Fruit fly (Drosophila melanogaster) whole organism, adult: ENCODE data around the gene CG43844.

Experiments used
- CG11617 ChIP-seq: fragments of 200-800 bp; sonication (Bioruptor generic); optimal IDR thresholded peaks from 2 replicates; lab custom pipeline; 2017; ENCODE audit warnings: mild to moderate bottlenecking, missing biosample characterization, missing genetic modification reagents, missing genetic modification characterization
- CG12768 ChIP-seq: fragments of 200-800 bp; sonication (Bioruptor generic); optimal IDR thresholded peaks from 2 replicates; lab custom pipeline; 2017; ENCODE audit warnings: missing biosample characterization, missing genetic modification characterization, mild to moderate bottlenecking, moderate library complexity, missing genetic modification reagents
- CG14711 ChIP-seq: fragments of 200-800 bp; sonication (Bioruptor generic); optimal IDR thresholded peaks from 2 replicates; lab custom pipeline; 2018; ENCODE audit warnings: missing biosample characterization, mild to moderate bottlenecking, missing genetic modification characterization, moderate library complexity
- CG1620 ChIP-seq: fragments of 200-800 bp; sonication (Bioruptor generic); optimal IDR thresholded peaks from 2 replicates; lab custom pipeline; 2016; ENCODE audit warnings: missing biosample characterization, missing genetic modification characterization
- CG33017 ChIP-seq: fragments of 200-800 bp; sonication (Bioruptor generic); optimal IDR thresholded peaks from 2 replicates; lab custom pipeline; 2018; ENCODE audit warnings: missing biosample characterization, mild to moderate bottlenecking, missing genetic modification characterization, moderate library complexity
- CG5204 ChIP-seq: fragments of 200-800 bp; sonication (Bioruptor generic); optimal IDR thresholded peaks from 2 replicates; lab custom pipeline; 2016; ENCODE audit warnings: missing biosample characterization, missing genetic modification characterization
- CG7045 ChIP-seq: fragments of 200-800 bp; sonication (Bioruptor generic); optimal IDR thresholded peaks from 2 replicates; lab custom pipeline; 2017; ENCODE audit warnings: missing biosample characterization, mild to moderate bottlenecking, missing genetic modification characterization
- CG7101 ChIP-seq: fragments of 200-800 bp; sonication (Bioruptor generic); optimal IDR thresholded peaks from 2 replicates; lab custom pipeline; 2018; ENCODE audit warnings: missing biosample characterization, mild to moderate bottlenecking, missing genetic modification characterization, moderate library complexity
- Clk ChIP-seq: fragments of 200-800 bp; sonication (Bioruptor generic); optimal IDR thresholded peaks from 2 replicates; lab custom pipeline; 2017; ENCODE audit warnings: missing biosample characterization, missing genetic modification characterization
- Crg-1 ChIP-seq: fragments of 200-800 bp; sonication (Bioruptor generic); optimal IDR thresholded peaks from 2 replicates; lab custom pipeline; 2016; ENCODE audit warnings: missing biosample characterization, missing genetic modification characterization
- Hr96 ChIP-seq: fragments of 200-800 bp; sonication (Bioruptor generic); optimal IDR thresholded peaks from 2 replicates; lab custom pipeline; 2016; ENCODE audit warnings: missing biosample characterization, missing genetic modification characterization
- Mnt ChIP-seq: fragments of 200-800 bp; sonication (Bioruptor generic); optimal IDR thresholded peaks from 2 replicates; lab custom pipeline; 2016; ENCODE audit warnings: missing biosample characterization, mild to moderate bottlenecking, missing genetic modification characterization
- bab1 ChIP-seq: fragments of 200-800 bp; sonication (Bioruptor generic); optimal IDR thresholded peaks from 3 replicates; lab custom pipeline; 2019; ENCODE audit warnings: missing biosample characterization, mild to moderate bottlenecking, missing genetic modification characterization, moderate library complexity
- cic ChIP-seq: fragments of 200-800 bp; sonication (Bioruptor generic); optimal IDR thresholded peaks from 2 replicates; lab custom pipeline; 2017; ENCODE audit warnings: missing biosample characterization, mild to moderate bottlenecking, missing genetic modification characterization, moderate library complexity
- cnc ChIP-seq, 2 experiments: fragments of >200 bp; optimal IDR thresholded peaks; 2 replicates each; lab custom pipeline; 2017
- kay ChIP-seq: fragments of 200-800 bp; sonication (Bioruptor generic); peaks from one replicate; lab custom pipeline; 2016; ENCODE audit warnings: missing biosample characterization, missing genetic modification characterization, borderline replicate concordance
- ovo ChIP-seq: fragments of 200-800 bp; sonication (Bioruptor generic); optimal IDR thresholded peaks from 2 replicates; lab custom pipeline; 2016; ENCODE audit warnings: missing biosample characterization, missing genetic modification characterization
- pad ChIP-seq: fragments of 200-800 bp; sonication (Bioruptor generic); optimal IDR thresholded peaks from 3 replicates; lab custom pipeline; 2017; ENCODE audit warnings: missing biosample characterization, missing genetic modification characterization, mild to moderate bottlenecking, moderate library complexity, missing genetic modification reagents
- tj ChIP-seq: fragments of 200-800 bp; sonication (Bioruptor generic); optimal IDR thresholded peaks from 3 replicates; lab custom pipeline; 2017; ENCODE audit warnings: missing biosample characterization, mild to moderate bottlenecking, missing genetic modification characterization, moderate library complexity
- toe ChIP-seq: fragments of 200-800 bp; sonication (Bioruptor generic); optimal IDR thresholded peaks from 2 replicates; lab custom pipeline; 2016; ENCODE audit warnings: missing biosample characterization, missing genetic modification characterization

Gene CG43844

DNA sequence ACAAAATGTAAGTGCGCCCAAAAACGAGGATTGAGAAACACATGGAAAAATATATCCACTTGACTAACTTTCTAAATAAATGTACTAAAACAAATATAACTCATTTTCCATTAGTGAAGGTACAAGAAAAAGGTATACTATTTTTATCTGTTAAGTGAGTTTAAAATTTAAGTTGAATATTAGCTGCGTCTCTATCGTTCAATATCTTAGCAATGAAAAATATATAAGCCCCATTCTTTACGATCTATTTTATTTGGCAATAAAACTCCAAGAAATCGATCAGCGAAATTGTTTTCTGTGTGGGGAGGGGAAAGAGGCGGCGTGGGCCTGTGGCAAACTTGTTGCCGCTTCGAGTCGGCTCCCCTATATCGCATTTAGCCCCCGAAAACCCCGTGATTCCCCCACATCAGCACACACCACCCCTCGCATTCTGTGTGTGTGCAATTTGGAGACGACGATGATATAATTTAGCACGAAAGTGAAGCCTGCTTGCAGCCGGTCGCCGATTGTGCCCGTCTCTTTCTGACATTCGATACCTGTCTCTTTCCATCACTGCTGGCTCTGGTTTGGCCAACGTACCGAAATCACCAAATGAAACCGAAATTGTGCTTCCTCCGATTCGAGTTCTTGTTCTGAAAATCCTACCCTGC, 33.5 kb downstream of the CG43844 start:
- TF ChIP-seq bab1 (GFP tag; lab: Kevin White, UChicago) (no peak), CG7045 (GFP tag; lab: Kevin White, UChicago) (no peak), CG14711 (tag; lab: Kevin White, UChicago) (no peak), Mnt (no peak), CG7101 (tag; lab: Kevin White, UChicago) (no peak), tj (GFP tag; lab: Kevin White, UChicago) (no peak), ovo (GFP tag; lab: Kevin White, UChicago) (no peak), CG5204 (GFP tag; lab: Kevin White, UChicago) (no peak), CG11617 (GFP tag; lab: Kevin White, UChicago) (no peak), CG1620 (GFP tag; lab: Kevin White, UChicago) (no peak), Hr96 (no peak), cnc (optimal IDR thresholded peaks at IDR 0.05; lab: Kevin White, UChicago) (no peak), CG12768 (GFP tag; lab: Kevin White, UChicago) (no peak), pad (GFP tag; lab: Kevin White, UChicago) (no peak), Clk (no peak)

DNA sequence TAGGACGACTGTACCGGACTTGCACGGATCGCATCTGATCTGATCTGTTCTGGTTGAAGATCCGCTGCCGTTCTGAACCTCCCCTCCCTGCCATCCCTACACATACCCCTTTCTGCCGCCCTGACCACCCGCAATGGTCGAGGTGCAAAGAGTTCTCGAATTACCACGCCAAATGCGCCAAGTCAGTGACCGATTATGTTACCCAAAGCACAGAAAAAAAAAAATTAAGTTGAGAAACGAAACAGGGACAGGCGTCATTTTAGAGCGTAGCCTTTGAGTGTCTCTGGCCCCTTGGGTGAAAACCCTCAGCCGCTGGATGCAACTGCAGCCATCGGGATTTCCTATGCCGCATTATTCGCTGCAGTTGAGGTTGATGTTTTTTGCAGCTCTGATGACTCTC, 34.4 kb downstream of the CG43844 start:
- TF ChIP-seq CG7045 (GFP tag; lab: Kevin White, UChicago) = no peak
- no peak for TF ChIP-seq toe
- no peak for TF ChIP-seq ovo (GFP tag; lab: Kevin White, UChicago)
- no peak for TF ChIP-seq tj (GFP tag; lab: Kevin White, UChicago)
- TF ChIP-seq CG5204 (GFP tag; lab: Kevin White, UChicago) = no peak
- no peak for TF ChIP-seq cnc (optimal IDR thresholded peaks at IDR 0.05; lab: Kevin White, UChicago)
- no peak for TF ChIP-seq CG1620 (GFP tag; lab: Kevin White, UChicago)
- TF ChIP-seq CG7101 (tag; lab: Kevin White, UChicago) = no peak
- no peak for TF ChIP-seq bab1 (GFP tag; lab: Kevin White, UChicago)
- TF ChIP-seq Clk = no peak
- no peak for TF ChIP-seq CG11617 (GFP tag; lab: Kevin White, UChicago)
- no peak for TF ChIP-seq CG14711 (tag; lab: Kevin White, UChicago)
- no peak for TF ChIP-seq pad (GFP tag; lab: Kevin White, UChicago)
- no peak for TF ChIP-seq cic (GFP tag; lab: Kevin White, UChicago)
- TF ChIP-seq kay (GFP tag; lab: Kevin White, UChicago) = no peak
- no peak for TF ChIP-seq Hr96

DNA sequence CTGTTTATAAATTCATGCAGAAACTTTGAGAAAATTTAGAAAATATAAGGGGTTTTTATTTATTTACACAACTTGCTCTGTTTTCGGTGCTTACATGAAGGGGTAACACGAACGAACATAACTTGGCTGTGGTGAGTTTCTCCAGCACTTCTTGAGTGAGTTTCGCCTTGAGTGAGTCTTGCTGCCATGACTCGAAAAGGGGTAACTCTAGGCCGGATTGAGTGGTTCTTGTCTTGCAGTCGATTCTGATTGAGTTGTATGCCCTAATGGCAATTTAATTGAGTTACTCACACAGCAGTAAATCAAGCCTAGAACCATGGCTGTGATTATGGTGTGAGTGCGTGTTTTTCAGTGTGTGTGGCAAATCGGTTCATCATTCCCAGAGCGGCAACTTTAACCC, 38.9 kb downstream of the CG43844 start:
- TF ChIP-seq pad (GFP tag; lab: Kevin White, UChicago) = peak; percentile 48
- TF ChIP-seq CG11617 (GFP tag; lab: Kevin White, UChicago) = no peak

DNA sequence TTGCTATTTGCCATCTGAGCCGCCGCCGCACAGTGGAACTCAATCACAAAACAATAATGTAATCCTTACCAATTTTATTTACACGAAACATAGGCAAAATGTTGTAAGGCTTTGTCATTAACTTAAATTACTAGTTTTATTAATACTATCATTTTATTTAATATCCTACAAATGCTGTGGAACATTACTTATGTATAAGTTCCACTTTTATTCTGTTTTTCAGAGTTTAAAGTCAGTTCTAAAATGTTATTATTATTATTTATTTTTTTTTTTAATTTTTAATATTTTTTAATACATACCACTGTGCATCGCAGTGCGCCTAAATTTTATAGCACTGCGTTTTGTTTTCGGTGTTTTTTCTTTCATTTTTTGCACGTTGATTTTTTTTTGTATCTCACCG, 42.0 kb downstream of the CG43844 start:
- peak; percentile 59 for TF ChIP-seq CG7045 (GFP tag; lab: Kevin White, UChicago)
- no peak for TF ChIP-seq toe
- TF ChIP-seq CG12768 (GFP tag; lab: Kevin White, UChicago) = peak; percentile 20
- peak; percentile 53 for TF ChIP-seq CG11617 (GFP tag; lab: Kevin White, UChicago)
- no peak for TF ChIP-seq Clk
- TF ChIP-seq kay (GFP tag; lab: Kevin White, UChicago) = no peak
- no peak for TF ChIP-seq cic (GFP tag; lab: Kevin White, UChicago)
- no peak for TF ChIP-seq cnc (optimal IDR thresholded peaks at IDR 0.05; lab: Kevin White, UChicago)
- TF ChIP-seq CG14711 (tag; lab: Kevin White, UChicago) = peak; percentile 42
- peak; percentile 21 for TF ChIP-seq CG5204 (GFP tag; lab: Kevin White, UChicago)
- TF ChIP-seq Crg-1 (GFP tag; lab: Kevin White, UChicago) = no peak
- peak; percentile 27 for TF ChIP-seq CG33017
- TF ChIP-seq ovo (GFP tag; lab: Kevin White, UChicago) = peak; percentile 23
- no peak for TF ChIP-seq pad (GFP tag; lab: Kevin White, UChicago)
- no peak for TF ChIP-seq Mnt
- TF ChIP-seq bab1 (GFP tag; lab: Kevin White, UChicago) = no peak
- peak; percentile 30 for TF ChIP-seq tj (GFP tag; lab: Kevin White, UChicago)
- TF ChIP-seq CG1620 (GFP tag; lab: Kevin White, UChicago) = no peak
- TF ChIP-seq Hr96 = no peak
- TF ChIP-seq CG7101 (tag; lab: Kevin White, UChicago) = peak; percentile 44

DNA sequence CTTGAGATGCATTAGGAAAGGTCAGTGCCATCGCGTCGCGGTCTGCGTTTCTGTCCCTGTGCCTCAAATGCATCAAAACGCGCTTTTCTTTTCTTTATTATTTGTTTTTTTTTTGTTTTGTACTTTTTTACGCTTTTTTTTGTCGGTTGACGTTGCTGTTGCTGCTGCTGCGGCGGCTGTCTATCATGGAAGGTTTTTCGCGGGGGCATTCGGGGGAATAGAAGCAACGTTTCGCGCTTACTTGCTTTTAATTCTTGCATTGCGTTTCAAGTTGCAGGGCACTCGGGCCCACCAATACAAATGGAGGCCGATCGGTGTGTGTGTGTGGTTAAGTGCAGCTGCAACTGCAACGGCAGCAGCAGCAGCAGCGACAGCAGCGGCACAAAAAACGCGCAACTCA, 44.6 kb downstream of the CG43844 start:
- TF ChIP-seq tj (GFP tag; lab: Kevin White, UChicago) (peak; percentile 7), ovo (GFP tag; lab: Kevin White, UChicago) (no peak), Crg-1 (GFP tag; lab: Kevin White, UChicago) (no peak)

DNA sequence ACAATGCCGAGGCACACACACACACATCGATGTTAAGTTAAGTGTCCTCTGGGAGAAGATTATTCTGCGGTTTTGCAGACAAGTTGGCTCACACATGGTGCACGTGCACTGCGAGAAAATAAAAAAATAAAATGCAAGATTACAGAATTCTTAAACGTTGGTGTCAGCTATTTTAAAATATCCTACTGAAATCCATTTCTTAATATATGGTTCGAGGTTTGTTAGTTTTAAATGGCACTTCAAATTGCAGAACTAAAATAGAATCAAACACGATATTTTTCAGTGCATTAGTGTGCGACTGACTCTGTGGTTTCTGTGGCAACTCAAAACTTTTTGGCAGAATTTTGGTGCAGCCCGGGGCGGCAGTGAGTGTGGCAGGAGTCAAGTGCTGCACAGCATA, 45.9 kb downstream of the CG43844 start:
- no peak for TF ChIP-seq cic (GFP tag; lab: Kevin White, UChicago)
- no peak for TF ChIP-seq Clk
- TF ChIP-seq CG14711 (tag; lab: Kevin White, UChicago) = no peak
- TF ChIP-seq CG33017 = no peak
- TF ChIP-seq CG12768 (GFP tag; lab: Kevin White, UChicago) = no peak
- TF ChIP-seq CG7101 (tag; lab: Kevin White, UChicago) = no peak
- TF ChIP-seq CG7045 (GFP tag; lab: Kevin White, UChicago) = no peak
- TF ChIP-seq CG5204 (GFP tag; lab: Kevin White, UChicago) = no peak
